Worm (Caenorhabditis elegans): ENCODE data around the gene hcp-2.

DNA sequence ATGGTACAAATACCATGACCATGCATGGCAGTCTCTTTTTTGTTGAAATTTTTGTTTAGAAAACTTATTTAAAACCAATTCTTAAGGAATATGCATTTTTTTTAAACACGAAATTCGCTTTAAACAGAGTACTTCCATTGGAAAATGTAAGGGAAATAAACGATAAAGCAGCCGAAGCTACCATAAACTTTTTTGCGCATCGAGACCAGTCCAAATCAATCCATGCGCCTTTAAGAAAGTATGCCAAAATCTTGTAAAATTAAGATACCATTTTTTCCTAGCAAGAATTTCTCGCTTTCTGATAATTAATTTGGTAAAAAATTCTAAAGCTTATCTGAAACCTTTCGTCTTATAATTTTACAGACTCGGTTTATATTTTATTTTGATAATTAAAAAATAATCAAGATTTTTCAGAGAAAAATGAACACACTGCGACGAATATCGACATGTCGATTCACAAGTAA, 47.0 kb downstream of the hcp-2 start, which contains the start of gene ZK287.7:
- TF ChIP-seq ref-1 (GFP tag; conservative IDR thresholded peaks at IDR 0.05) (no peak), ztf-23 (GFP tag; IDR thresholded peaks at IDR 0.05) (no peak), cog-1 (tag; optimal IDR thresholded peaks at IDR 0.05) (no peak), tab-1 (GFP tag; IDR thresholded peaks at IDR 0.05) (no peak), T22C8.4 (GFP tag; IDR thresholded peaks at IDR 0.05) (no peak), med-1 (GFP tag; optimal IDR thresholded peaks at IDR 0.05; ENCODE audit: insufficient read depth) (no peak), ztf-29 (GFP tag; IDR thresholded peaks at IDR 0.05) (no peak), klf-2 (GFP tag; conservative IDR thresholded peaks at IDR 0.05) (no peak)

All from whole organism, midembryonic.